Fruit fly (Drosophila melanogaster) whole organism, embryonic: ENCODE data around the gene CG43052.

ENCODE experiments used
- C15 ChIP-seq: fragments of 200-800 bp; sonication (Bioruptor generic); IDR thresholded peaks from 3 replicates; pipeline ENCODE4 v1.3.6; 2022; ENCODE audit warnings: missing biosample characterization, missing genetic modification characterization
- CG10462 ChIP-seq: fragments of 200-800 bp; sonication (Bioruptor generic); optimal IDR thresholded peaks from 2 replicates; lab custom pipeline; 2016; ENCODE audit warnings: missing biosample characterization, missing genetic modification characterization
- CG11247 ChIP-seq: fragments of 200-800 bp; sonication (Bioruptor generic); IDR thresholded peaks from 2 replicates; pipeline ENCODE4 v1.3.6; 2022; ENCODE audit warnings: missing biosample characterization, missing genetic modification characterization
- CG13775 ChIP-seq: fragments of 200-800 bp; sonication (Bioruptor generic); optimal IDR thresholded peaks from 3 replicates; lab custom pipeline; 2017; ENCODE audit warnings: missing biosample characterization, mild to moderate bottlenecking, missing genetic modification characterization
- CG18764 ChIP-seq: fragments of 200-800 bp; sonication (Bioruptor generic); optimal IDR thresholded peaks from 3 replicates; lab custom pipeline; 2016; ENCODE audit warnings: missing biosample characterization, missing genetic modification characterization
- CG2202 ChIP-seq: fragments of 200-800 bp; sonication (Bioruptor generic); optimal IDR thresholded peaks from 2 replicates; lab custom pipeline; 2018; ENCODE audit warnings: missing biosample characterization, mild to moderate bottlenecking, missing genetic modification characterization
- CG2875 ChIP-seq: fragments of 200-800 bp; sonication (Bioruptor generic); optimal IDR thresholded peaks from 2 replicates; lab custom pipeline; 2017; ENCODE audit warnings: missing biosample characterization, mild to moderate bottlenecking, missing genetic modification characterization, missing genetic modification reagents
- CG3065 ChIP-seq: fragments of 200-800 bp; sonication (Bioruptor generic); optimal IDR thresholded peaks from 2 replicates; lab custom pipeline; 2016; ENCODE audit warnings: missing biosample characterization, missing genetic modification characterization
- CG32532 ChIP-seq: fragments of 200-800 bp; sonication (Bioruptor generic); IDR thresholded peaks from 2 replicates; pipeline ENCODE4 v1.3.6; 2022; ENCODE audit warnings: missing biosample characterization, missing genetic modification characterization
- CG3407 ChIP-seq: fragments of 200-800 bp; sonication (Bioruptor generic); optimal IDR thresholded peaks from 2 replicates; lab custom pipeline; 2018; ENCODE audit warnings: missing biosample characterization, mild to moderate bottlenecking, missing genetic modification characterization
- CG4328 ChIP-seq: fragments of 200-800 bp; sonication (Bioruptor generic); optimal IDR thresholded peaks from 3 replicates; lab custom pipeline; 2017; ENCODE audit warnings: missing biosample characterization, missing genetic modification reagents, missing genetic modification characterization
- CG5180 ChIP-seq: fragments of 200-800 bp; sonication (Bioruptor generic); optimal IDR thresholded peaks from 3 replicates; lab custom pipeline; 2017; ENCODE audit warnings: missing biosample characterization, missing genetic modification characterization, mild to moderate bottlenecking, moderate library complexity, missing genetic modification reagents
- CG6791 ChIP-seq: fragments of 200-800 bp; sonication (Bioruptor generic); IDR thresholded peaks from 3 replicates; pipeline ENCODE4 v1.3.6; 2022; ENCODE audit warnings: missing biosample characterization, missing genetic modification characterization; ENCODE audit not compliant: partially characterized antibody
- CG6854 ChIP-seq: fragments of 200-800 bp; sonication (Bioruptor generic); optimal IDR thresholded peaks from 3 replicates; lab custom pipeline; 2017; ENCODE audit warnings: missing biosample characterization, mild to moderate bottlenecking, missing genetic modification characterization
- CG9609 ChIP-seq: fragments of 200-800 bp; sonication (Bioruptor generic); optimal IDR thresholded peaks from 3 replicates; lab custom pipeline; 2016; ENCODE audit warnings: missing biosample characterization, missing genetic modification characterization
- CG9817 ChIP-seq: fragments of 200-800 bp; sonication (Bioruptor generic); optimal IDR thresholded peaks from 2 replicates; lab custom pipeline; 2018; ENCODE audit warnings: missing biosample characterization, mild to moderate bottlenecking, missing genetic modification characterization, moderate library complexity
- CkIIα-i1 ChIP-seq: fragments of 200-800 bp; sonication (Bioruptor generic); IDR thresholded peaks from 2 replicates; pipeline ENCODE4 v1.3.6; 2022; ENCODE audit warnings: missing biosample characterization, missing genetic modification characterization
- D ChIP-seq, 2 experiments: fragments of 200-800 bp in 1 of 2; fragments of >200 bp in 1 of 2; sonication (Bioruptor generic) in 1 of 2; optimal IDR thresholded peaks; 2 replicates in 1 of 2; 3 replicates in 1 of 2; lab custom pipeline; 2017; ENCODE audit warnings: mild to moderate bottlenecking in 1 of 2, missing biosample characterization in 1 of 2, missing genetic modification characterization in 1 of 2, missing genetic modification reagents in 1 of 2
- Dbx ChIP-seq: fragments of 200-800 bp; sonication (Bioruptor generic); IDR thresholded peaks from 3 replicates; pipeline ENCODE4 v1.3.6; 2022; ENCODE audit warnings: missing biosample characterization, missing genetic modification characterization
- Dfd ChIP-seq, 2 experiments: fragments of >200 bp; optimal IDR thresholded peaks; 2 replicates each; lab custom pipeline; 2017; ENCODE audit warnings: missing biosample characterization in 2 of 2, missing genetic modification characterization in 2 of 2
- Dref ChIP-seq: fragments of 200-800 bp; sonication (Bioruptor generic); IDR thresholded peaks from 2 replicates; pipeline ENCODE4 v1.3.6; 2022; ENCODE audit warnings: missing biosample characterization, missing genetic modification characterization
- E2f2 ChIP-seq: fragments of 200-800 bp; sonication (Bioruptor generic); IDR thresholded peaks from 2 replicates; pipeline ENCODE4 v1.3.6; 2022; ENCODE audit warnings: missing biosample characterization, missing genetic modification characterization
- Fer2 ChIP-seq: fragments of 200-800 bp; sonication (Bioruptor generic); optimal IDR thresholded peaks from 2 replicates; lab custom pipeline; 2018; ENCODE audit warnings: missing biosample characterization, mild to moderate bottlenecking, missing genetic modification characterization, moderate library complexity
- HLH3B ChIP-seq: fragments of 200-800 bp; sonication (Bioruptor generic); IDR thresholded peaks from 2 replicates; pipeline ENCODE4 v1.3.6; 2022; ENCODE audit warnings: missing biosample characterization, missing genetic modification characterization
- Hmr ChIP-seq: fragments of 200-800 bp; sonication (Bioruptor generic); optimal IDR thresholded peaks from 3 replicates; lab custom pipeline; 2017; ENCODE audit warnings: mild to moderate bottlenecking, missing biosample characterization, missing genetic modification reagents, missing genetic modification characterization
- Hr78 ChIP-seq, 2 experiments: fragments of 200-800 bp in 1 of 2; fragments of >200 bp in 1 of 2; sonication (Bioruptor generic) in 1 of 2; optimal IDR thresholded peaks; 2 replicates each; lab custom pipeline; 2017 to 2019; ENCODE audit warnings: missing biosample characterization in 2 of 2, missing genetic modification characterization in 2 of 2, mild to moderate bottlenecking in 1 of 2, moderate library complexity in 1 of 2
- Lhr ChIP-seq: fragments of 200-800 bp; sonication (Bioruptor generic); optimal IDR thresholded peaks from 3 replicates; lab custom pipeline; 2017; ENCODE audit warnings: mild to moderate bottlenecking, missing biosample characterization, missing genetic modification reagents, missing genetic modification characterization
- NC2α ChIP-seq: fragments of 200-800 bp; sonication (Bioruptor generic); optimal IDR thresholded peaks from 2 replicates; lab custom pipeline; 2016; ENCODE audit warnings: missing biosample characterization, missing genetic modification characterization
- Opbp ChIP-seq: fragments of 200-800 bp; sonication (Bioruptor generic); IDR thresholded peaks from 3 replicates; pipeline ENCODE4 v1.3.6; 2022; ENCODE audit warnings: missing biosample characterization, missing genetic modification characterization; ENCODE audit not compliant: partially characterized antibody
- PHDP ChIP-seq: fragments of 200-800 bp; sonication (Bioruptor generic); optimal IDR thresholded peaks from 3 replicates; lab custom pipeline; 2018; ENCODE audit warnings: missing biosample characterization, mild to moderate bottlenecking, missing genetic modification characterization, moderate library complexity
- Tbp ChIP-seq: fragments of >200 bp; optimal IDR thresholded peaks from 2 replicates; lab custom pipeline; 2018; ENCODE audit warnings: missing biosample characterization, missing genetic modification characterization
- abd-A ChIP-seq: fragments of 200-800 bp; sonication (Bioruptor generic); optimal IDR thresholded peaks from 3 replicates; lab custom pipeline; 2019; ENCODE audit warnings: missing biosample characterization, mild to moderate bottlenecking, missing genetic modification characterization, moderate library complexity
- ash1 ChIP-seq: fragments of 200-800 bp; sonication (Bioruptor generic); optimal IDR thresholded peaks from 2 replicates; lab custom pipeline; 2018; ENCODE audit warnings: missing biosample characterization, mild to moderate bottlenecking, missing genetic modification characterization
- bcd ChIP-seq: fragments of 200-800 bp; sonication (Bioruptor generic); optimal IDR thresholded peaks from 2 replicates; lab custom pipeline; 2017; ENCODE audit warnings: missing biosample characterization, mild to moderate bottlenecking, missing genetic modification characterization
- bigmax ChIP-seq: fragments of 200-800 bp; sonication (Bioruptor generic); optimal IDR thresholded peaks from 2 replicates; lab custom pipeline; 2018; ENCODE audit warnings: missing biosample characterization, mild to moderate bottlenecking, missing genetic modification characterization
- btn ChIP-seq: fragments of 200-800 bp; sonication (Bioruptor generic); optimal IDR thresholded peaks from 2 replicates; lab custom pipeline; 2016; ENCODE audit warnings: missing biosample characterization, missing genetic modification characterization
- cato ChIP-seq: fragments of 200-800 bp; sonication (Bioruptor generic); optimal IDR thresholded peaks from 2 replicates; lab custom pipeline; 2016; ENCODE audit warnings: missing biosample characterization, missing genetic modification characterization, borderline replicate concordance
- crol ChIP-seq: fragments of 200-800 bp; sonication (Bioruptor generic); IDR thresholded peaks from 2 replicates; pipeline ENCODE4 v1.3.6; 2022; ENCODE audit warnings: missing biosample characterization, missing genetic modification characterization
- crp ChIP-seq, 2 experiments: fragments of 200-800 bp; sonication (Bioruptor generic); optimal IDR thresholded peaks; 2 replicates in 1 of 2; 3 replicates in 1 of 2; lab custom pipeline; 2017; ENCODE audit warnings: missing biosample characterization in 2 of 2, missing genetic modification characterization in 2 of 2, mild to moderate bottlenecking in 1 of 2, moderate library complexity in 1 of 2
- emc ChIP-seq: fragments of 200-800 bp; sonication (Bioruptor generic); optimal IDR thresholded peaks from 2 replicates; lab custom pipeline; 2016; ENCODE audit warnings: missing biosample characterization, missing genetic modification characterization
- ftz-f1 ChIP-seq: fragments of 200-800 bp; sonication (Bioruptor generic); optimal IDR thresholded peaks from 2 replicates; lab custom pipeline; 2016; ENCODE audit warnings: missing biosample characterization, missing genetic modification characterization
- gsb ChIP-seq: fragments of 200-800 bp; sonication (Bioruptor generic); IDR thresholded peaks from 2 replicates; pipeline ENCODE4 v1.3.6; 2022; ENCODE audit warnings: missing biosample characterization, missing genetic modification characterization
- lilli ChIP-seq: fragments of 200-800 bp; sonication (Bioruptor generic); optimal IDR thresholded peaks from 3 replicates; lab custom pipeline; 2016; ENCODE audit warnings: missing biosample characterization, missing genetic modification characterization
- nerfin-1 ChIP-seq: fragments of 200-800 bp; sonication (Bioruptor generic); optimal IDR thresholded peaks from 3 replicates; lab custom pipeline; 2019; ENCODE audit warnings: missing biosample characterization, mild to moderate bottlenecking, missing genetic modification characterization, moderate library complexity
- nom ChIP-seq: fragments of 200-800 bp; sonication (Bioruptor generic); optimal IDR thresholded peaks from 2 replicates; lab custom pipeline; 2017; ENCODE audit warnings: missing biosample characterization, missing genetic modification characterization, mild to moderate bottlenecking, moderate library complexity, missing genetic modification reagents
- pnt ChIP-seq: fragments of 200-800 bp; sonication (Bioruptor generic); optimal IDR thresholded peaks from 3 replicates; lab custom pipeline; 2016; ENCODE audit warnings: missing biosample characterization, missing genetic modification characterization
- rib ChIP-seq: fragments of 200-800 bp; sonication (Bioruptor generic); IDR thresholded peaks from 2 replicates; pipeline ENCODE4 v1.3.6; 2022; ENCODE audit warnings: missing biosample characterization, missing genetic modification characterization
- row ChIP-seq: fragments of 200-800 bp; sonication (Bioruptor generic); IDR thresholded peaks from 3 replicates; pipeline ENCODE4 v1.3.6; 2022; ENCODE audit warnings: missing biosample characterization, missing genetic modification characterization
- tgo ChIP-seq: fragments of 200-800 bp; sonication (Bioruptor generic); IDR thresholded peaks from 3 replicates; pipeline ENCODE4 v1.3.6; 2022; ENCODE audit warnings: missing biosample characterization, missing genetic modification characterization
- unc-4 ChIP-seq: fragments of 200-800 bp; sonication (Bioruptor generic); IDR thresholded peaks from 2 replicates; pipeline ENCODE4 v1.3.6; 2022; ENCODE audit warnings: missing biosample characterization, missing genetic modification characterization; ENCODE audit not compliant: partially characterized antibody
- zfh1 ChIP-seq: fragments of 200-800 bp; sonication (Bioruptor generic); IDR thresholded peaks from 3 replicates; pipeline ENCODE4 v1.3.6; 2022; ENCODE audit warnings: missing biosample characterization, missing genetic modification characterization

Gene CG43052

DNA sequence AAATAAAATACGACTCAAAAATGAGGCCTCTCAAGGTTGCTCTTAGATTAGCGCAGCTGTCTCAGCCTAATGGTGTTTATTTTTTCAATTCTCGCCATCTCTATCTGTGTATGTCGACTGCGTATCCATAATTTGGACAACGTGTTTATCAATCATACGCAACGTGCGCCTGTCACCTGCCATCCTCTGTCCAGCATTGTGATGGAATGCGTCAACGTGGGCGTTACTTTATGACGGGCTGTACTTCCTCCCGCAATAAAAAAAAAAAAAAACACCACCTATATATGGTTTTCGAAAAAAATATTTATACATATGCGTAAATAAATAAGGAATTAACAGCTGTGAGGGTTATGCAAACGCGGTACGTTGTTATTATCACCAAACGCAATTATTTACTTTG, 47.4 kb downstream of the CG43052 start (continued):
- TF ChIP-seq Hmr (GFP tag; lab: Kevin White, UChicago), result peak; percentile 50
- TF ChIP-seq NC2α (GFP tag; lab: Kevin White, UChicago), result no peak
- TF ChIP-seq pnt (GFP tag; lab: Kevin White, UChicago), result no peak
- peak; percentile 57; the same call in 2 of the 3 replicates for TF ChIP-seq Dbx (GFP tag; lab: Robert Waterston, UW)
- TF ChIP-seq E2f2 (GFP tag; lab: Robert Waterston, UW), result no peak
- TF ChIP-seq PHDP (tag; lab: Kevin White, UChicago), result peak; percentile 2
- TF ChIP-seq emc, result no peak
- TF ChIP-seq gsb (GFP tag; lab: Robert Waterston, UW), result 0 out of 2 replicates have a peak, but pooled peaks have one; percentile 40
- TF ChIP-seq CG9817 (tag; lab: Kevin White, UChicago), result no peak
- no peak for TF ChIP-seq ftz-f1 (GFP tag; lab: Kevin White, UChicago)
- no peak for TF ChIP-seq CG11247
- no peak for TF ChIP-seq nerfin-1
- no peak for TF ChIP-seq D (optimal IDR thresholded peaks at IDR 0.05; lab: Kevin White, UChicago)
- no peak for TF ChIP-seq D (GFP tag; optimal IDR thresholded peaks at IDR 0.05; lab: Kevin White, UChicago)
- TF ChIP-seq Fer2 (tag; lab: Kevin White, UChicago), result no peak
- no peak for TF ChIP-seq CkIIα-i1 (GFP tag; lab: Robert Waterston, UW)
- TF ChIP-seq HLH3B (GFP tag; lab: Robert Waterston, UW), result no peak
- TF ChIP-seq cato (GFP tag; lab: Kevin White, UChicago), result no peak
- no peak for TF ChIP-seq Lhr (GFP tag; lab: Kevin White, UChicago)
- no peak for TF ChIP-seq Tbp (GFP tag; lab: Kevin White, UChicago)
- TF ChIP-seq C15 (GFP tag; lab: Robert Waterston, UW), result no peak
- no peak for TF ChIP-seq crol
- TF ChIP-seq zfh1, result no peak
- TF ChIP-seq tgo, result no peak
- no peak for TF ChIP-seq Hr78 (GFP tag; optimal IDR thresholded peaks at IDR 0.05; lab: Kevin White, UChicago)
- no peak for TF ChIP-seq CG6791
- no peak for TF ChIP-seq CG13775 (GFP tag; lab: Kevin White, UChicago)
- TF ChIP-seq CG3407 (GFP tag; lab: Kevin White, UChicago), result no peak
- no peak for TF ChIP-seq CG2875 (GFP tag; lab: Kevin White, UChicago)
- TF ChIP-seq CG9609 (GFP tag; lab: Kevin White, UChicago), result no peak
- TF ChIP-seq rib, result no peak
- no peak for TF ChIP-seq nom
- no peak for TF ChIP-seq CG18764 (GFP tag; lab: Kevin White, UChicago)
- no peak for TF ChIP-seq row
- no peak for TF ChIP-seq Dref (GFP tag; lab: Robert Waterston, UW)
- no peak for TF ChIP-seq ash1 (GFP tag; lab: Kevin White, UChicago)
- TF ChIP-seq bigmax (GFP tag; lab: Kevin White, UChicago), result no peak
- TF ChIP-seq Opbp, result no peak
- no peak for TF ChIP-seq CG32532 (GFP tag; lab: Robert Waterston, UW)
- TF ChIP-seq CG2202 (tag; lab: Kevin White, UChicago), result no peak
- TF ChIP-seq abd-A (tag; lab: Kevin White, UChicago), result no peak
- no peak for TF ChIP-seq bcd (GFP tag; lab: Kevin White, UChicago)
- TF ChIP-seq btn, result no peak
- no peak for TF ChIP-seq unc-4
- no peak for TF ChIP-seq CG10462 (GFP tag; lab: Kevin White, UChicago)
- no peak for TF ChIP-seq CG3065 (GFP tag; lab: Kevin White, UChicago)
- no peak for TF ChIP-seq CG5180 (GFP tag; lab: Kevin White, UChicago)
- TF ChIP-seq crp (GFP tag; optimal IDR thresholded peaks at IDR 0.05; lab: Kevin White, UChicago), result no peak
- no peak for TF ChIP-seq Dfd (GFP tag; optimal IDR thresholded peaks at IDR 0.05; lab: Kevin White, UChicago)
- TF ChIP-seq CG4328, result peak; percentile 40
- TF ChIP-seq CG6854 (GFP tag; lab: Kevin White, UChicago), result no peak
- TF ChIP-seq lilli (GFP tag; lab: Kevin White, UChicago), result peak; percentile 17
